1 fruit fly cellular context compared by ENCODE assay signal in the genomic region with DNA sequence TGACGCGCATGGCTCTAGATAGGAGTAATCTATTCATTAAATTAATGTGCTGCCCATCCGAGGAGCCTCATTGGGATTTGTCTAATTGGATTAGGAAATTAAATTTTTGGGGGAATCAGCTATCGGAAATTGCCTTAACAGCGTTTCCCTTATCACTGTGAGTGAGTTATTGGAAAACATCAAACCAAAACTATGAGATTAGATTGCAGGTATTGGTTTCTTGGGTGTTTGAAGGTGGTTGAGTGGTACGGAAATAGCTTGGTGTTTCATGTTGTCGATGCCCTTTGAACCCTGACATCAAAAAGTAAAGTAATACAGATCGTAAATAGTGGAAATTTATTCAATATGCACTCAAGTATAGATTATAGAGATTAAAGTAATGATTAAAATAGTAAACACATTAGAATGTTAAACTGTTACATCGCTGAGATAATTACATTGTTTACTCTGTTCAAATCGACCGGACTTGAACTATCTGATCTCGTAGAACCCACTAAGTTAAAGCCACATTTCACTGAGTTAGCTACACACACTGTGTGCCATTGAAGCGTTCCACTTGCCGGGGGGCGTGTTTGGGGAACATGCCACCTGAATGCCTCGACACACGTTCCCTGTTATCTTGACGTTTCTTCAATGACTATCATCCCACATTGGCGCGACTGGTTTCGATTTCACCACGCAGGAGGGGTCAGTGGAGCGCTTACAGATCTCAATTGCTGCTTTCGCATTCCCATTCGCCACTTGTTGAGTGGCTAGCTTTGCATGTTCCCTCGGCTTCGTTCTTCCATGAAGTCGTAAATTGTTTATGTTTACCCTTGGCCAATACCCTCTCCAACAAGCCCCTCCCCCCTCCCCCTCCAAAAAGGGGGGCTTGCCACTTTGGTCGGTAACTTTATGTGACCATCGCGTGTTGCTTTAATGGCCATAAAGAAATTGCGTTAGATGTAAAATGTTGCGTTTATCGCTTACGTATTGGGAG.
TF ChIP-seq lines count a peak whose summit lies in the region.

No protein-coding gene starts in this region.

TF ChIP-seq in whole organism, embryonic, 481 proteins besides CTCF, POLR2A, EP300 and RAD21 (continued from another document):
- TF ChIP-seq unpg (GFP tag; optimal IDR thresholded peaks at IDR 0.05; lab: Kevin White, UChicago) (no peak), toy (GFP tag; IDR thresholded peaks at IDR 0.05; lab: Robert Waterston, UW) (0 out of 2 replicates have a peak, but pooled peaks have one; percentile 20), C15 (GFP tag; IDR thresholded peaks at IDR 0.05; lab: Robert Waterston, UW) (no peak), CG4360 (GFP tag; IDR thresholded peaks at IDR 0.05; lab: Robert Waterston, UW) (no peak), CG13775 (GFP tag; optimal IDR thresholded peaks at IDR 0.05; lab: Kevin White, UChicago) (no peak), CG18476 (GFP tag; optimal IDR thresholded peaks at IDR 0.05; lab: Kevin White, UChicago) (no peak), CG6654 (GFP tag; optimal IDR thresholded peaks at IDR 0.05; lab: Kevin White, UChicago) (no peak), Bdp1 (GFP tag; optimal IDR thresholded peaks at IDR 0.05; lab: Kevin White, UChicago) (no peak), CG8765 (GFP tag; IDR thresholded peaks at IDR 0.05; lab: Robert Waterston, UW) (no peak), Ada2b (GFP tag; IDR thresholded peaks at IDR 0.05; lab: Robert Waterston, UW) (no peak), bowl (GFP tag; IDR thresholded peaks at IDR 0.05; lab: Robert Waterston, UW) (no peak), CG18262 (tag; optimal IDR thresholded peaks at IDR 0.05; lab: Kevin White, UChicago) (no peak), ham (GFP tag; IDR thresholded peaks at IDR 0.05; lab: Robert Waterston, UW) (0 out of 2 replicates have a peak, but pooled peaks have one; percentile 40), CG9876 (GFP tag; optimal IDR thresholded peaks at IDR 0.05; lab: Kevin White, UChicago) (no peak), aop (GFP tag; IDR thresholded peaks at IDR 0.05; lab: Robert Waterston, UW) (no peak), ci (GFP tag; IDR thresholded peaks at IDR 0.05; lab: Robert Waterston, UW) (peak; percentile 47; the same call in 2 of the 3 replicates), Six4 (GFP tag; optimal IDR thresholded peaks at IDR 0.05; lab: Kevin White, UChicago) (no peak), CG6813 (GFP tag; optimal IDR thresholded peaks at IDR 0.05; lab: Kevin White, UChicago) (no peak), Gsc (GFP tag; IDR thresholded peaks at IDR 0.05; lab: Robert Waterston, UW) (no peak), CG2889 (GFP tag; IDR thresholded peaks at IDR 0.05; lab: Robert Waterston, UW) (no peak), dpn (GFP tag; optimal IDR thresholded peaks at IDR 0.05; lab: Kevin White, UChicago) (no peak), CG10543 (GFP tag; optimal IDR thresholded peaks at IDR 0.05; lab: Kevin White, UChicago) (peak; percentile 23), Gug (GFP tag; IDR thresholded peaks at IDR 0.05; lab: Robert Waterston, UW) (no peak), CG11695 (GFP tag; IDR thresholded peaks at IDR 0.05; lab: Robert Waterston, UW) (no peak), Rx (GFP tag; IDR thresholded peaks at IDR 0.05; lab: Robert Waterston, UW) (no peak), CG16863 (GFP tag; optimal IDR thresholded peaks at IDR 0.05; lab: Kevin White, UChicago) (no peak), CG6765 (GFP tag; optimal IDR thresholded peaks at IDR 0.05; lab: Kevin White, UChicago) (no peak), CG7271 (tag; optimal IDR thresholded peaks at IDR 0.05; lab: Kevin White, UChicago) (no peak), Hr3 (GFP tag; optimal IDR thresholded peaks at IDR 0.05; lab: Kevin White, UChicago) (no peak), ash1 (GFP tag; optimal IDR thresholded peaks at IDR 0.05; lab: Kevin White, UChicago) (no peak), nmo (GFP tag; optimal IDR thresholded peaks at IDR 0.05; lab: Kevin White, UChicago) (no peak), mirr (GFP tag; optimal IDR thresholded peaks at IDR 0.05; lab: Kevin White, UChicago) (peak; percentile 98), CG17568 (GFP tag; optimal IDR thresholded peaks at IDR 0.05; lab: Kevin White, UChicago) (no peak), zfh1 (GFP tag; IDR thresholded peaks at IDR 0.05; lab: Robert Waterston, UW) (no peak), Spps (tag; optimal IDR thresholded peaks at IDR 0.05; lab: Kevin White, UChicago) (no peak), danr (GFP tag; IDR thresholded peaks at IDR 0.05; lab: Robert Waterston, UW) (no peak), Nf-YA (GFP tag; IDR thresholded peaks at IDR 0.05; lab: Robert Waterston, UW) (0 out of 2 replicates have a peak, but pooled peaks have one; percentile 13), Dbx (GFP tag; IDR thresholded peaks at IDR 0.05; lab: Robert Waterston, UW) (0 out of 3 replicates have a peak, but pooled peaks have one; percentile 45), CG13123 (GFP tag; optimal IDR thresholded peaks at IDR 0.05; lab: Kevin White, UChicago) (no peak), Nf-YB (GFP tag; optimal IDR thresholded peaks at IDR 0.05; lab: Kevin White, UChicago) (no peak), CG34224 (GFP tag; IDR thresholded peaks at IDR 0.05; lab: Robert Waterston, UW; ENCODE audit: partially characterized antibody) (no peak), Deaf1 (tag; optimal IDR thresholded peaks at IDR 0.05; lab: Kevin White, UChicago) (no peak), fd96Cb (tag; optimal IDR thresholded peaks at IDR 0.05; lab: Kevin White, UChicago) (no peak), GATAe (GFP tag; conservative IDR thresholded peaks at IDR 0.05; lab: Robert Waterston, UW) (peak; percentile 34; the same call in 1 of the 2 replicates), Lim3 (GFP tag; IDR thresholded peaks at IDR 0.05; lab: Robert Waterston, UW) (peak; percentile 10; the same call in 1 of the 2 replicates), NFAT (GFP tag; IDR thresholded peaks at IDR 0.05; lab: Robert Waterston, UW) (no peak), CG4424 (GFP tag; optimal IDR thresholded peaks at IDR 0.05; lab: Kevin White, UChicago) (no peak), CG10462 (GFP tag; optimal IDR thresholded peaks at IDR 0.05; lab: Kevin White, UChicago) (no peak), exex (tag; optimal IDR thresholded peaks at IDR 0.05; lab: Kevin White, UChicago) (peak; percentile 98), Med (GFP tag; lab: Kevin White, UChicago) (peak; percentile 77), Hmr (GFP tag; optimal IDR thresholded peaks at IDR 0.05; lab: Kevin White, UChicago) (peak; percentile 8), mld (GFP tag; IDR thresholded peaks at IDR 0.05; lab: Robert Waterston, UW; ENCODE audit: partially characterized antibody) (no peak), tup (GFP tag; optimal IDR thresholded peaks at IDR 0.05; lab: Kevin White, UChicago) (no peak), row (GFP tag; IDR thresholded peaks at IDR 0.05; lab: Robert Waterston, UW) (no peak), pzg (GFP tag; optimal IDR thresholded peaks at IDR 0.05; lab: Kevin White, UChicago) (no peak), jing (GFP tag; optimal IDR thresholded peaks at IDR 0.05; lab: Kevin White, UChicago) (no peak), pb (GFP tag; optimal IDR thresholded peaks at IDR 0.05; lab: Kevin White, UChicago) (no peak), knrl (GFP tag; IDR thresholded peaks at IDR 0.05; lab: Robert Waterston, UW; ENCODE audit: partially characterized antibody) (no peak), CG12744 (GFP tag; optimal IDR thresholded peaks at IDR 0.05; lab: Kevin White, UChicago) (no peak), YL-1 (GFP tag; optimal IDR thresholded peaks at IDR 0.05; lab: Kevin White, UChicago) (no peak), oc (tag; optimal IDR thresholded peaks at IDR 0.05; lab: Kevin White, UChicago) (no peak), CG1647 (GFP tag; optimal IDR thresholded peaks at IDR 0.05; lab: Kevin White, UChicago) (no peak), dmrt99B (tag; optimal IDR thresholded peaks at IDR 0.05; lab: Kevin White, UChicago) (no peak), CG15601 (tag; optimal IDR thresholded peaks at IDR 0.05; lab: Kevin White, UChicago) (no peak), ind (GFP tag; optimal IDR thresholded peaks at IDR 0.05; lab: Kevin White, UChicago) (no peak), wek (GFP tag; optimal IDR thresholded peaks at IDR 0.05; lab: Kevin White, UChicago) (no peak), psq (GFP tag; optimal IDR thresholded peaks at IDR 0.05; lab: Kevin White, UChicago) (no peak), zen (tag; optimal IDR thresholded peaks at IDR 0.05; lab: Kevin White, UChicago) (no peak), CG11398 (GFP tag; optimal IDR thresholded peaks at IDR 0.05; lab: Kevin White, UChicago) (no peak), Neu2 (GFP tag; optimal IDR thresholded peaks at IDR 0.05; lab: Kevin White, UChicago; ENCODE audit: borderline replicate concordance) (no peak), MBD-R2 (GFP tag; IDR thresholded peaks at IDR 0.05; lab: Robert Waterston, UW) (no peak), en (GFP tag; optimal IDR thresholded peaks at IDR 0.05; lab: Kevin White, UChicago) (no peak), HLH4C (GFP tag; IDR thresholded peaks at IDR 0.05; lab: Robert Waterston, UW; ENCODE audit: partially characterized antibody) (no peak), CG16813 (GFP tag; IDR thresholded peaks at IDR 0.05; lab: Robert Waterston, UW; ENCODE audit: partially characterized antibody) (no peak), CG34422 (GFP tag; IDR thresholded peaks at IDR 0.05; lab: Robert Waterston, UW) (no peak), maf-S (GFP tag; optimal IDR thresholded peaks at IDR 0.05; lab: Kevin White, UChicago) (no peak)
TF ChIP-seq in whole organism, embryonic: peak in this region for 41.
